Fruit fly (Drosophila melanogaster): Measurements from ENCODE around the gene CG9368.

The CG9368 gene

DNA sequence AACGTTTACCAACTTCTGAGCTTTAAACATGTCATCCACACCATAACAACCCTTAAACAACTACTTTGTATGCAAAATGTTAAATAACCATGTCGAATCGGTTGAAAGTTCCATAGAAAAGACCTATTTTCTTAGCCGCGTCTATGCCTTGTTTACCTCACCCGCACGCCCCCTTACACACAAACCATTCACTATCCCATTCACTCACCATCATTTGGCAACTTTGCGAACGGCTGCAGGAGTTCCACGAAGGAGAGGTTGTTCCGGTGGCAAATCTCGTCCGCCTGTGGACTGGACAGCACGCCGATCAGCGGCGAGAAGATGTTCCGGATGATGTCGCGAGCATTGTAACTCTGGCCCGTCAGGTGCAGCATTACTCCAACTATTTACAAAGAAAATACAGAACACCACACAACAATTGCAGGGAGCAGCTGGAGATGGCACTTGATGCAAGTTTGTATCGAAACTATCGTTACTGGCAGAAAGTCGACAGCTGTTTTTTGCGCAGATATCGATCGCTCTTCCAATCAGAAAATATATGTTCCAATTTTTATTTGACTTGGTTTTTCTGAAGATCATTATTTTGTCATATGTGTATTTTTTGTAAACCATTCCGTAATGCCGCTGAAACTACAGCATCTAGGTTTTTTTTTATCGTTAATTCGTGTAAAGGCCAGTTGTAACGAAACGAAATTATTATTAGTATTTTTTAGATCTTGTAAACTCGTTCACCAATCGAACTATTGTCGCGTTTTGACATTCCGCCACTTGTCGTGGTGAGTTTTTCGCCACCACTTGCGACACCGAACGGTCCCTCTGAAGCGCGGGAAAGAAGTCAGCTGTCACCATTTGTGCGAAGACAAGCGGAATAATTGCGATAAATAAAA, 16.9 kb downstream of the CG9368 start, which contains the start of gene asf1 (continued):
- TF ChIP-seq pum (GFP tag; optimal IDR thresholded peaks at IDR 0.05) (peak; percentile 10), CG13287 (GFP tag; IDR thresholded peaks at IDR 0.05; ENCODE audit: partially characterized antibody) (peak; percentile 82), CG16813 (GFP tag; IDR thresholded peaks at IDR 0.05; ENCODE audit: partially characterized antibody) (peak; percentile 68), Hr51 (GFP tag; optimal IDR thresholded peaks at IDR 0.05) (peak in 1 of 2 experiments; percentile 3), stwl (tag; optimal IDR thresholded peaks at IDR 0.05) (peak; percentile 29), Ssrp (tag; optimal IDR thresholded peaks at IDR 0.05) (no peak), PHDP (tag; optimal IDR thresholded peaks at IDR 0.05) (no peak), gsb-n (tag; optimal IDR thresholded peaks at IDR 0.05) (no peak), rib (GFP tag; IDR thresholded peaks at IDR 0.05) (peak; percentile 58; the same call in 1 of the 2 replicates), crc (GFP tag; optimal IDR thresholded peaks at IDR 0.05) (no peak), fd64A (GFP tag; optimal IDR thresholded peaks at IDR 0.05) (no peak), nerfin-1 (tag; optimal IDR thresholded peaks at IDR 0.05) (peak; percentile 86), CG6689 (GFP tag; IDR thresholded peaks at IDR 0.05) (no peak), sna (GFP tag; IDR thresholded peaks at IDR 0.05; ENCODE audit: partially characterized antibody) (peak; percentile 67), CG3163 (GFP tag; optimal IDR thresholded peaks at IDR 0.05) (no peak), Rfx (GFP tag; IDR thresholded peaks at IDR 0.05) (no peak), Fer1 (GFP tag; optimal IDR thresholded peaks at IDR 0.05) (no peak), CG15269 (tag; optimal IDR thresholded peaks at IDR 0.05) (no peak), Dip3 (GFP tag; optimal IDR thresholded peaks at IDR 0.05) (peak; percentile 27), lilli (GFP tag; optimal IDR thresholded peaks at IDR 0.05) (peak; percentile 37), CG4328 (GFP tag; optimal IDR thresholded peaks at IDR 0.05) (no peak), HHEX (GFP tag; optimal IDR thresholded peaks at IDR 0.05) (no peak), gro (GFP tag; optimal IDR thresholded peaks at IDR 0.05) (no peak), vnd (GFP tag; IDR thresholded peaks at IDR 0.05; ENCODE audit: partially characterized antibody) (peak; percentile 72), Dek (tag; optimal IDR thresholded peaks at IDR 0.05) (no peak), lmd (GFP tag; IDR thresholded peaks at IDR 0.05) (no peak), CG12744 (GFP tag; optimal IDR thresholded peaks at IDR 0.05) (no peak), Atf-2 (GFP tag; optimal IDR thresholded peaks at IDR 0.05) (no peak), CG18262 (tag; optimal IDR thresholded peaks at IDR 0.05) (peak; percentile 6), CG9215 (GFP tag; IDR thresholded peaks at IDR 0.05) (no peak), H2.0 (GFP tag; IDR thresholded peaks at IDR 0.05) (no peak), Med (GFP tag) (peak; percentile 85), insv (GFP tag; optimal IDR thresholded peaks at IDR 0.05) (peak; percentile 92 to 98), gcm (GFP tag; optimal IDR thresholded peaks at IDR 0.05) (no peak), CG1602 (GFP tag; optimal IDR thresholded peaks at IDR 0.05) (no peak), Ets97D (GFP tag; optimal IDR thresholded peaks at IDR 0.05) (peak; percentile 59), fru (optimal IDR thresholded peaks at IDR 0.05) (no peak), CG2889 (GFP tag; IDR thresholded peaks at IDR 0.05) (no peak), CG6272 (GFP tag; IDR thresholded peaks at IDR 0.05) (no peak), CG17361 (GFP tag; IDR thresholded peaks at IDR 0.05) (no peak; the same call in 1 of the 3 replicates), ftz-f1 (GFP tag; optimal IDR thresholded peaks at IDR 0.05) (no peak), Awh (GFP tag; IDR thresholded peaks at IDR 0.05) (no peak), Dll (GFP tag; IDR thresholded peaks at IDR 0.05; ENCODE audit: partially characterized antibody) (peak; percentile 88), Dip2 (GFP tag; IDR thresholded peaks at IDR 0.05) (no peak), corto (GFP tag; optimal IDR thresholded peaks at IDR 0.05) (peak; percentile 10), CG8765 (GFP tag; IDR thresholded peaks at IDR 0.05) (no peak), gce (GFP tag; IDR thresholded peaks at IDR 0.05) (no peak), CG17359 (tag; optimal IDR thresholded peaks at IDR 0.05) (no peak), D (optimal IDR thresholded peaks at IDR 0.05) (peak; percentile 63), D (GFP tag; optimal IDR thresholded peaks at IDR 0.05) (no peak)
